Worm (Caenorhabditis elegans) whole organism, L4 larva: ENCODE results near the gene K03A11.1.

Source experiments
- D1046.2 ChIP-seq: fragments of 200-800 bp; sonication (Bioruptor generic); IDR thresholded peaks from 2 replicates; pipeline ENCODE4 v1.3.6; 2022; ENCODE audit warnings: missing genetic modification characterization, missing compliant biosample characterization
- F10B5.3 ChIP-seq: sonication (generic microtip); optimal IDR thresholded peaks from 2 replicates; lab custom pipeline; 2016; ENCODE audit warnings: mild to moderate bottlenecking, missing genetic modification characterization, missing compliant biosample characterization
- Y105C5A.15 ChIP-seq: fragments of 200-800 bp; sonication (Bioruptor generic); IDR thresholded peaks from 2 replicates; pipeline ENCODE4 v1.3.6; 2022; ENCODE audit warnings: missing genetic modification characterization, missing compliant biosample characterization
- Y48G9A.11 ChIP-seq: fragments of 200-800 bp; sonication (Bioruptor generic); IDR thresholded peaks from 2 replicates; pipeline ENCODE4 v1.3.6; 2022; ENCODE audit warnings: missing genetic modification reagents, missing genetic modification characterization, missing compliant biosample characterization
- aha-1 ChIP-seq: fragments of 150-350 bp; peaks from one replicate; lab custom pipeline; 2014; ENCODE audit warnings: missing biosample characterization, missing genetic modification characterization
- ama-1 ChIP-seq: fragments of 150-350 bp; optimal IDR thresholded peaks from 2 replicates; lab custom pipeline; 2014; ENCODE audit warnings: inconsistent platforms, mixed read lengths
- arid-1 ChIP-seq: fragments of 200-800 bp; sonication (Bioruptor generic); conservative IDR thresholded peaks from 2 replicates; pipeline ENCODE4 v1.3.6; 2022; ENCODE audit warnings: missing genetic modification reagents, missing genetic modification characterization, missing compliant biosample characterization
- ceh-32 ChIP-seq: sonication (generic microtip); optimal IDR thresholded peaks from 2 replicates; lab custom pipeline; 2016; ENCODE audit warnings: mild to moderate bottlenecking, missing genetic modification characterization, missing compliant biosample characterization; ENCODE audit not compliant: poor library complexity
- ceh-44 ChIP-seq: fragments of 200-800 bp; sonication (Bioruptor generic); IDR thresholded peaks from 2 replicates; pipeline ENCODE4 v1.3.6; 2022; ENCODE audit warnings: missing genetic modification reagents, missing genetic modification characterization, missing compliant biosample characterization
- daf-16 ChIP-seq, 3 experiments: sonication (generic microtip); optimal IDR thresholded peaks; 2 replicates each; lab custom pipeline; 2016 to 2017; ENCODE audit warnings: missing genetic modification characterization in 3 of 3, missing genetic modification reagents in 3 of 3, mild to moderate bottlenecking in 2 of 3, missing compliant biosample characterization in 2 of 3, missing biosample characterization in 1 of 3, moderate library complexity in 1 of 3
- dmd-6 ChIP-seq: fragments of 200-800 bp; sonication (Bioruptor generic); IDR thresholded peaks from 2 replicates; pipeline ENCODE4 v1.3.6; 2022; ENCODE audit warnings: missing genetic modification reagents, missing genetic modification characterization, missing compliant biosample characterization
- dmd-9 ChIP-seq: fragments of 200-800 bp; sonication (Bioruptor generic); IDR thresholded peaks from 2 replicates; pipeline ENCODE4 v1.3.6; 2022; ENCODE audit warnings: missing genetic modification reagents, missing genetic modification characterization, missing compliant biosample characterization
- dpl-1 ChIP-seq: fragments of 150-350 bp; optimal IDR thresholded peaks from 2 replicates; lab custom pipeline; 2014; ENCODE audit warnings: missing biosample characterization, missing genetic modification reagents, missing genetic modification characterization
- duxl-1 ChIP-seq: sonication (generic microtip); optimal IDR thresholded peaks from 2 replicates; lab custom pipeline; 2016; ENCODE audit warnings: mild to moderate bottlenecking, missing genetic modification characterization, moderate library complexity, missing compliant biosample characterization; ENCODE audit not compliant: poor library complexity
- dve-1 ChIP-seq: sonication (generic microtip); optimal IDR thresholded peaks from 2 replicates; lab custom pipeline; 2017; ENCODE audit warnings: antibody characterized with exemption, mild to moderate bottlenecking, missing genetic modification characterization, missing compliant biosample characterization; ENCODE audit not compliant: insufficient read depth
- fkh-10 ChIP-seq: fragments of 150-350 bp; optimal IDR thresholded peaks from 2 replicates; lab custom pipeline; 2014; ENCODE audit warnings: missing biosample characterization, missing genetic modification reagents, missing genetic modification characterization
- gei-8 ChIP-seq: fragments of 200-800 bp; sonication (Bioruptor generic); optimal IDR thresholded peaks from 2 replicates; lab custom pipeline; 2018; ENCODE audit warnings: mild to moderate bottlenecking, missing genetic modification characterization, missing compliant biosample characterization
- hif-1 ChIP-seq, 2 experiments: sonication (generic microtip); optimal IDR thresholded peaks; 2 replicates each; lab custom pipeline; 2016 to 2017; ENCODE audit warnings: missing compliant biosample characterization in 2 of 2, missing genetic modification characterization in 2 of 2, missing genetic modification reagents in 2 of 2, missing genotype in 2 of 2, mild to moderate bottlenecking in 1 of 2
- hlh-11 ChIP-seq: fragments of 200-800 bp; sonication (Bioruptor generic); optimal IDR thresholded peaks from 2 replicates; lab custom pipeline; 2018; ENCODE audit warnings: mild to moderate bottlenecking, missing genetic modification characterization, missing compliant biosample characterization
- hlh-30 ChIP-seq: sonication (generic microtip); optimal IDR thresholded peaks from 2 replicates; lab custom pipeline; 2017; ENCODE audit warnings: antibody characterized with exemption, mild to moderate bottlenecking, missing genetic modification characterization, missing compliant biosample characterization; ENCODE audit not compliant: insufficient read depth
- lin-1 ChIP-seq: fragments of 200-800 bp; sonication (Bioruptor generic); IDR thresholded peaks from 2 replicates; pipeline ENCODE4 v1.3.6; 2022; ENCODE audit warnings: missing genetic modification reagents, missing genetic modification characterization, missing compliant biosample characterization
- lin-15B ChIP-seq: fragments of 150-350 bp; sonication (generic microtip); optimal IDR thresholded peaks from 3 replicates; lab custom pipeline; 2014; ENCODE audit warnings: missing biosample characterization, missing genetic modification characterization
- lin-29 ChIP-seq: fragments of 200-800 bp; sonication (Bioruptor generic); IDR thresholded peaks from 2 replicates; pipeline ENCODE4 v1.3.6; 2022; ENCODE audit warnings: missing genetic modification reagents, missing genetic modification characterization, missing compliant biosample characterization
- lin-39 ChIP-seq: fragments of 150-350 bp; optimal IDR thresholded peaks from 2 replicates; lab custom pipeline; 2014; ENCODE audit warnings: missing biosample characterization, missing genetic modification reagents, missing genetic modification characterization
- madf-5 ChIP-seq, 2 experiments: fragments of 200-800 bp; sonication (Bioruptor generic); IDR thresholded peaks; 2 replicates each; pipeline ENCODE4 v1.3.6; 2022; ENCODE audit warnings: missing compliant biosample characterization in 2 of 2, missing genetic modification characterization in 2 of 2
- mdt-29 ChIP-seq: fragments of 200-800 bp; sonication (Bioruptor generic); IDR thresholded peaks from 2 replicates; pipeline ENCODE4 v1.3.6; 2022; ENCODE audit warnings: missing genetic modification reagents, missing genetic modification characterization, missing compliant biosample characterization
- mep-1 ChIP-seq: fragments of 150-350 bp; sonication (generic microtip); optimal IDR thresholded peaks from 3 replicates; lab custom pipeline; 2014; ENCODE audit warnings: missing biosample characterization, missing genetic modification characterization
- mxl-2 ChIP-seq: fragments of 200-800 bp; sonication (Bioruptor generic); conservative IDR thresholded peaks from 2 replicates; pipeline ENCODE4 v1.3.6; 2022; ENCODE audit warnings: missing genetic modification reagents, missing genetic modification characterization, missing compliant biosample characterization
- mxl-3 ChIP-seq: fragments of 200-800 bp; sonication (Bioruptor generic); optimal IDR thresholded peaks from 2 replicates; lab custom pipeline; 2018; ENCODE audit warnings: mild to moderate bottlenecking, missing genetic modification characterization, missing compliant biosample characterization
- nhr-10 ChIP-seq: fragments of 150-350 bp; optimal IDR thresholded peaks from 2 replicates; lab custom pipeline; 2014; ENCODE audit warnings: missing biosample characterization, missing genetic modification characterization
- nhr-102 ChIP-seq: sonication (generic microtip); optimal IDR thresholded peaks from 2 replicates; lab custom pipeline; 2016; ENCODE audit warnings: mild to moderate bottlenecking, missing genetic modification characterization, moderate library complexity, missing compliant biosample characterization
- nhr-11 ChIP-seq: fragments of 150-350 bp; optimal IDR thresholded peaks from 2 replicates; lab custom pipeline; 2014; ENCODE audit warnings: missing biosample characterization, missing genetic modification characterization
- nhr-111 ChIP-seq: fragments of 200-800 bp; sonication (Bioruptor generic); optimal IDR thresholded peaks from 2 replicates; lab custom pipeline; 2018; ENCODE audit warnings: mild to moderate bottlenecking, missing genetic modification characterization, missing compliant biosample characterization
- nhr-25 ChIP-seq: sonication (generic microtip); optimal IDR thresholded peaks from 2 replicates; lab custom pipeline; 2017; ENCODE audit warnings: missing genetic modification characterization, mild to moderate bottlenecking, missing compliant biosample characterization, antibody characterized with exemption, moderate library complexity, borderline replicate concordance; ENCODE audit not compliant: insufficient read depth
- nhr-28 ChIP-seq: fragments of 150-350 bp; optimal IDR thresholded peaks from 2 replicates; lab custom pipeline; 2014; ENCODE audit warnings: missing biosample characterization, missing genetic modification characterization
- nhr-48 ChIP-seq: sonication (generic microtip); optimal IDR thresholded peaks from 2 replicates; lab custom pipeline; 2016; ENCODE audit warnings: mild to moderate bottlenecking, missing genetic modification characterization, missing compliant biosample characterization
- pha-4 ChIP-seq, 2 experiments: fragments of 150-350 bp in 1 of 2; fragments of 200-800 bp in 1 of 2; sonication (Bioruptor generic) in 1 of 2; IDR thresholded peaks in 1 of 2; optimal IDR thresholded peaks in 1 of 2; 2 replicates each; pipeline versions ENCODE4 v1.3.6 to Lab custom; 2014 to 2022; ENCODE audit warnings: missing genetic modification characterization in 2 of 2, missing genetic modification reagents in 2 of 2, missing biosample characterization in 1 of 2, missing compliant biosample characterization in 1 of 2
- saeg-2 ChIP-seq: fragments of 200-800 bp; sonication (Bioruptor generic); IDR thresholded peaks from 2 replicates; pipeline ENCODE4 v1.3.6; 2022; ENCODE audit warnings: missing genetic modification reagents, missing genetic modification characterization, missing compliant biosample characterization
- snpc-1.2 ChIP-seq: fragments of 200-800 bp; sonication (Bioruptor generic); IDR thresholded peaks from 2 replicates; pipeline ENCODE4 v1.3.6; 2022; ENCODE audit warnings: missing genetic modification reagents, missing genetic modification characterization, missing compliant biosample characterization
- spr-1 ChIP-seq: sonication (generic microtip); optimal IDR thresholded peaks from 2 replicates; lab custom pipeline; 2016; ENCODE audit warnings: mild to moderate bottlenecking, missing genetic modification characterization, missing compliant biosample characterization
- tag-97 ChIP-seq: fragments of 200-800 bp; sonication (Bioruptor generic); IDR thresholded peaks from 2 replicates; pipeline ENCODE4 v1.3.6; 2022; ENCODE audit warnings: missing genetic modification characterization, missing compliant biosample characterization
- tra-1 ChIP-seq: fragments of 200-800 bp; sonication (Bioruptor generic); IDR thresholded peaks from 2 replicates; pipeline ENCODE4 v1.3.6; 2022; ENCODE audit warnings: missing genetic modification reagents, missing genetic modification characterization, missing compliant biosample characterization
- vab-7 ChIP-seq: fragments of 200-800 bp; sonication (Bioruptor generic); IDR thresholded peaks from 2 replicates; pipeline ENCODE4 v1.3.6; 2022; ENCODE audit warnings: missing genetic modification reagents, missing genetic modification characterization, missing compliant biosample characterization
- zip-2 ChIP-seq: fragments of 150-350 bp; optimal IDR thresholded peaks from 2 replicates; lab custom pipeline; 2014; ENCODE audit warnings: missing biosample characterization, missing genetic modification characterization

K03A11.1 gene

ce11 chrX:13038791-13039190 is 12.7 kb upstream of the K03A11.1 start (continued):
- TF ChIP-seq nhr-10 (tag; lab: Kevin White, UChicago) (no peak), mdt-29 (GFP tag; lab: Robert Waterston, UW) (no peak), saeg-2 (GFP tag; lab: Robert Waterston, UW) (peak; percentile 62; the same call in 1 of the 2 replicates), arid-1 (GFP tag; lab: Robert Waterston, UW) (peak; percentile 83), ceh-44 (GFP tag; lab: Robert Waterston, UW) (no peak), pha-4 (GFP tag; IDR thresholded peaks at IDR 0.05; lab: Robert Waterston, UW) (peak; percentile 69; the same call in 1 of the 2 replicates), pha-4 (tag; optimal IDR thresholded peaks at IDR 0.05; lab: Kevin White, UChicago) (no peak), mxl-3 (GFP tag; lab: Kevin White, UChicago) (peak; percentile 32), hlh-30 (tag; lab: Kevin White, UChicago) (peak; percentile 54), lin-39 (tag; lab: Kevin White, UChicago) (no peak), snpc-1.2 (GFP tag; lab: Robert Waterston, UW) (peak; percentile 86), spr-1 (tag; lab: Kevin White, UChicago) (peak; percentile 26), mxl-2 (GFP tag; lab: Robert Waterston, UW) (no peak), dpl-1 (GFP tag; lab: Kevin White, UChicago) (no peak), Y48G9A.11 (GFP tag; lab: Robert Waterston, UW) (peak; percentile 78; the same call in 1 of the 2 replicates), hif-1 (tag; optimal IDR thresholded peaks at IDR 0.05; lab: Kevin White, UChicago) (no peak), nhr-102 (tag; lab: Kevin White, UChicago) (no peak), dmd-6 (peak; percentile 70), hlh-11 (tag; lab: Kevin White, UChicago) (no peak), tag-97 (no peak), madf-5 (GFP tag; IDR thresholded peaks at IDR 0.05; lab: Robert Waterston, UW) (peak in 1 of 2 experiments; percentile 80; a peak in 1 of 4 replicates), duxl-1 (peak; percentile 11), F10B5.3 (tag; lab: Kevin White, UChicago) (no peak)

- TF ChIP-seq daf-16 (GFP tag; optimal IDR thresholded peaks at IDR 0.05; lab: Kevin White, UChicago) (no peak), daf-16 (tag; optimal IDR thresholded peaks at IDR 0.05; lab: Kevin White, UChicago) (no peak), fkh-10 (GFP tag; lab: Kevin White, UChicago) (no peak), vab-7 (GFP tag; lab: Robert Waterston, UW) (no peak), lin-15B (tag; lab: Kevin White, UChicago) (no peak), lin-29 (GFP tag; lab: Robert Waterston, UW) (no peak), arid-1 (GFP tag; lab: Robert Waterston, UW) (no peak), tra-1 (GFP tag; lab: Robert Waterston, UW) (no peak), lin-39 (tag; lab: Kevin White, UChicago) (no peak), hlh-30 (tag; lab: Kevin White, UChicago) (peak; percentile 58), aha-1 (tag; lab: Kevin White, UChicago) (peak; percentile 74), ama-1 (lab: Kevin White, UChicago) (no peak)
- TF ChIP-seq, all 104 proteins: peak for 2
Measured at ce11 chrX:13041830-13042229, 9.7 kb upstream of the K03A11.1 start.

ce11 chrX:13046324-13046723 is 5.2 kb upstream of the K03A11.1 start:
- TF ChIP-seq fkh-10 (GFP tag; lab: Kevin White, UChicago) (peak; percentile 81), spr-1 (tag; lab: Kevin White, UChicago) (peak; percentile 75), nhr-48 (tag; lab: Kevin White, UChicago) (peak; percentile 80), Y105C5A.15 (GFP tag; lab: Robert Waterston, UW) (peak; percentile 93), lin-1 (GFP tag; lab: Robert Waterston, UW) (peak; percentile 94), nhr-11 (tag; lab: Kevin White, UChicago) (peak; percentile 79), nhr-25 (tag; lab: Kevin White, UChicago) (peak; percentile 45), dmd-6 (peak; percentile 87), ceh-32 (tag; lab: Kevin White, UChicago) (peak; percentile 35), zip-2 (tag; lab: Kevin White, UChicago) (peak; percentile 80), nhr-111 (GFP tag; lab: Kevin White, UChicago) (peak; percentile 92), D1046.2 (GFP tag; lab: Robert Waterston, UW) (peak; percentile 78), gei-8 (GFP tag; lab: Kevin White, UChicago) (peak; percentile 95), mep-1 (peak; percentile 94), pha-4 (GFP tag; IDR thresholded peaks at IDR 0.05; lab: Robert Waterston, UW) (peak; percentile 96; the same call in 1 of the 2 replicates), pha-4 (tag; optimal IDR thresholded peaks at IDR 0.05; lab: Kevin White, UChicago) (peak; percentile 11), dpl-1 (GFP tag; lab: Kevin White, UChicago) (peak; percentile 32), dve-1 (tag; lab: Kevin White, UChicago) (peak; percentile 88), nhr-28 (tag; lab: Kevin White, UChicago) (peak; percentile 85), dmd-9 (GFP tag; lab: Robert Waterston, UW) (peak; percentile 93), duxl-1 (peak; percentile 88)
